Worm (Caenorhabditis elegans) whole organism, young adult: Measurements from ENCODE around the gene srx-34.

Experiments used
- B0035.1 ChIP-seq: sonication (generic microtip); optimal IDR thresholded peaks from 2 replicates; lab custom pipeline; 2016; ENCODE audit warnings: missing genetic modification characterization, mild to moderate bottlenecking, missing compliant biosample characterization, missing genotype, missing genetic modification reagents
- F33H1.4 ChIP-seq: fragments of 200-800 bp; sonication (Bioruptor generic); IDR thresholded peaks from 2 replicates; pipeline ENCODE4 v1.3.6; 2022; ENCODE audit warnings: missing genetic modification reagents, missing genetic modification characterization, missing compliant biosample characterization
- F39B2.1 ChIP-seq: fragments of 200-800 bp; sonication (Bioruptor generic); IDR thresholded peaks from 2 replicates; pipeline ENCODE4 v1.3.6; 2022; ENCODE audit warnings: missing genetic modification reagents, missing genetic modification characterization, missing compliant biosample characterization
- F55B11.4 ChIP-seq: sonication (generic microtip); optimal IDR thresholded peaks from 2 replicates; lab custom pipeline; 2016; ENCODE audit warnings: missing compliant biosample characterization, missing genetic modification characterization, borderline replicate concordance; ENCODE audit not compliant: insufficient read depth
- F57A8.1 ChIP-seq: fragments of 200-800 bp; sonication (Bioruptor generic); optimal IDR thresholded peaks from 2 replicates; lab custom pipeline; 2018; ENCODE audit warnings: mild to moderate bottlenecking, missing genetic modification characterization, moderate library complexity, missing compliant biosample characterization
- K12H6.12 ChIP-seq: fragments of 200-800 bp; sonication (Bioruptor generic); optimal IDR thresholded peaks from 2 replicates; lab custom pipeline; 2018; ENCODE audit warnings: mild to moderate bottlenecking, missing genetic modification characterization, missing compliant biosample characterization
- Y56A3A.18 ChIP-seq: fragments of 200-800 bp; sonication (Bioruptor generic); IDR thresholded peaks from 2 replicates; pipeline ENCODE4 v1.3.6; 2022; ENCODE audit warnings: missing genetic modification reagents, missing genetic modification characterization, missing compliant biosample characterization
- Y67H2A.10 ChIP-seq: fragments of 200-800 bp; sonication (Bioruptor generic); conservative IDR thresholded peaks from 2 replicates; pipeline ENCODE4 v1.3.6; 2022; ENCODE audit warnings: missing genetic modification reagents, missing genetic modification characterization, missing compliant biosample characterization
- Y79H2A.3 ChIP-seq: fragments of 200-800 bp; sonication (Bioruptor generic); conservative IDR thresholded peaks from 2 replicates; pipeline ENCODE4 v1.3.6; 2022; ENCODE audit warnings: missing genetic modification reagents, missing genetic modification characterization, missing compliant biosample characterization
- ZK185.1 ChIP-seq: sonication (generic microtip); optimal IDR thresholded peaks from 2 replicates; lab custom pipeline; 2016; ENCODE audit warnings: mild to moderate bottlenecking, missing genetic modification characterization, missing compliant biosample characterization; ENCODE audit not compliant: poor library complexity, severe bottlenecking
- bed-1 ChIP-seq: fragments of 200-800 bp; sonication (Bioruptor generic); IDR thresholded peaks from 2 replicates; pipeline ENCODE4 v1.3.6; 2022; ENCODE audit warnings: missing genetic modification reagents, missing genetic modification characterization, missing compliant biosample characterization
- cebp-1 ChIP-seq, 2 experiments: fragments of 200-800 bp in 1 of 2; sonication (Bioruptor generic) in 1 of 2; sonication (generic microtip) in 1 of 2; IDR thresholded peaks in 1 of 2; optimal IDR thresholded peaks in 1 of 2; 2 replicates each; pipeline versions ENCODE4 v1.3.6 to Lab custom; 2017 to 2022; ENCODE audit warnings: missing compliant biosample characterization in 2 of 2, missing genetic modification characterization in 2 of 2, mild to moderate bottlenecking in 1 of 2, missing genetic modification reagents in 1 of 2, moderate library complexity in 1 of 2
- cebp-2 ChIP-seq: fragments of 200-800 bp; sonication (Bioruptor generic); IDR thresholded peaks from 2 replicates; pipeline ENCODE4 v1.3.6; 2022; ENCODE audit warnings: missing genetic modification characterization, missing compliant biosample characterization
- die-1 ChIP-seq: sonication (generic microtip); optimal IDR thresholded peaks from 2 replicates; lab custom pipeline; 2016; ENCODE audit warnings: missing genotype, mild to moderate bottlenecking, missing genetic modification characterization, missing compliant biosample characterization
- egl-18 ChIP-seq: fragments of 200-800 bp; sonication (Bioruptor generic); IDR thresholded peaks from 2 replicates; pipeline ENCODE4 v1.3.6; 2022; ENCODE audit warnings: missing genetic modification reagents, missing genetic modification characterization, missing compliant biosample characterization
- ekl-4 ChIP-seq: fragments of 200-800 bp; sonication (Bioruptor generic); IDR thresholded peaks from 2 replicates; pipeline ENCODE4 v1.3.6; 2022; ENCODE audit warnings: missing genetic modification reagents, missing genetic modification characterization, missing compliant biosample characterization
- hlh-26 ChIP-seq: fragments of 200-800 bp; sonication (Bioruptor generic); conservative IDR thresholded peaks from 2 replicates; pipeline ENCODE4 v1.3.6; 2022; ENCODE audit warnings: missing genetic modification reagents, missing genetic modification characterization, missing compliant biosample characterization
- hmg-20 ChIP-seq: fragments of 200-800 bp; sonication (Bioruptor generic); IDR thresholded peaks from 2 replicates; pipeline ENCODE4 v1.3.6; 2022; ENCODE audit warnings: missing genetic modification reagents, missing genetic modification characterization, missing compliant biosample characterization
- let-607 ChIP-seq, 2 experiments: fragments of 200-800 bp in 1 of 2; sonication (Bioruptor generic) in 1 of 2; sonication (generic microtip) in 1 of 2; optimal IDR thresholded peaks; 2 replicates each; lab custom pipeline; 2016 to 2018; ENCODE audit warnings: mild to moderate bottlenecking in 2 of 2, missing compliant biosample characterization in 2 of 2, missing genetic modification characterization in 2 of 2, moderate library complexity in 2 of 2, missing genotype in 1 of 2
- lin-35 ChIP-seq, 3 experiments: fragments of 150-350 bp in 2 of 3; sonication (generic microtip) in 1 of 3; optimal IDR thresholded peaks; 2 replicates each; lab custom pipeline; 2014 to 2018; ENCODE audit warnings: missing biosample characterization in 3 of 3, missing genetic modification characterization in 3 of 3, missing genetic modification reagents in 3 of 3
- lin-40 ChIP-seq: sonication (generic microtip); optimal IDR thresholded peaks from 2 replicates; lab custom pipeline; 2016; ENCODE audit warnings: missing genetic modification characterization, mild to moderate bottlenecking, missing compliant biosample characterization, missing genotype, missing genetic modification reagents
- lsy-27 ChIP-seq: sonication (generic microtip); optimal IDR thresholded peaks from 2 replicates; lab custom pipeline; 2017; ENCODE audit warnings: missing genetic modification characterization, mild to moderate bottlenecking, missing compliant biosample characterization, antibody characterized with exemption, missing genotype, borderline replicate concordance; ENCODE audit not compliant: insufficient read depth
- madf-10 ChIP-seq: sonication (generic microtip); optimal IDR thresholded peaks from 2 replicates; lab custom pipeline; 2016; ENCODE audit warnings: mild to moderate bottlenecking, missing genetic modification characterization, missing compliant biosample characterization
- madf-6 ChIP-seq: fragments of 200-800 bp; sonication (Bioruptor generic); IDR thresholded peaks from 2 replicates; pipeline ENCODE4 v1.3.6; 2022; ENCODE audit warnings: missing genetic modification reagents, missing genetic modification characterization, missing compliant biosample characterization
- mcd-1 ChIP-seq: fragments of 200-800 bp; sonication (Bioruptor generic); IDR thresholded peaks from 2 replicates; pipeline ENCODE4 v1.3.6; 2022; ENCODE audit warnings: missing genetic modification reagents, missing genetic modification characterization, missing compliant biosample characterization
- mxl-1 ChIP-seq: sonication (generic microtip); optimal IDR thresholded peaks from 2 replicates; lab custom pipeline; 2016; ENCODE audit warnings: missing genetic modification characterization, missing compliant biosample characterization
- nfyb-1 ChIP-seq: fragments of 200-800 bp; sonication (Bioruptor generic); IDR thresholded peaks from 2 replicates; pipeline ENCODE4 v1.3.6; 2022; ENCODE audit warnings: missing genetic modification reagents, missing genetic modification characterization, missing compliant biosample characterization
- nhr-120 ChIP-seq: fragments of 200-800 bp; sonication (Bioruptor generic); IDR thresholded peaks from 2 replicates; pipeline ENCODE4 v1.3.6; 2022; ENCODE audit warnings: missing genetic modification characterization, missing compliant biosample characterization
- nhr-179 ChIP-seq: sonication (generic microtip); optimal IDR thresholded peaks from 2 replicates; lab custom pipeline; 2016; ENCODE audit warnings: mild to moderate bottlenecking, missing genetic modification characterization, missing compliant biosample characterization
- nhr-80 ChIP-seq: sonication (generic microtip); optimal IDR thresholded peaks from 2 replicates; lab custom pipeline; 2016; ENCODE audit warnings: missing genetic modification characterization, missing compliant biosample characterization
- rcor-1 ChIP-seq: fragments of 200-800 bp; sonication (Bioruptor generic); IDR thresholded peaks from 2 replicates; pipeline ENCODE4 v1.3.6; 2022; ENCODE audit warnings: missing genetic modification reagents, missing genetic modification characterization, missing compliant biosample characterization
- repo-1 ChIP-seq: sonication (generic microtip); optimal IDR thresholded peaks from 2 replicates; lab custom pipeline; 2017; ENCODE audit warnings: mild to moderate bottlenecking, missing genetic modification characterization, missing compliant biosample characterization
- snpc-3.4 ChIP-seq: sonication (generic microtip); optimal IDR thresholded peaks from 2 replicates; lab custom pipeline; 2017; ENCODE audit warnings: missing genetic modification characterization, mild to moderate bottlenecking, missing compliant biosample characterization, antibody characterized with exemption, moderate library complexity, missing genotype, missing genetic modification reagents
- unc-62 ChIP-seq: fragments of 150-350 bp; optimal IDR thresholded peaks from 2 replicates; lab custom pipeline; 2014; ENCODE audit warnings: missing biosample characterization, missing genetic modification reagents, missing genetic modification characterization

srx-34 gene

DNA sequence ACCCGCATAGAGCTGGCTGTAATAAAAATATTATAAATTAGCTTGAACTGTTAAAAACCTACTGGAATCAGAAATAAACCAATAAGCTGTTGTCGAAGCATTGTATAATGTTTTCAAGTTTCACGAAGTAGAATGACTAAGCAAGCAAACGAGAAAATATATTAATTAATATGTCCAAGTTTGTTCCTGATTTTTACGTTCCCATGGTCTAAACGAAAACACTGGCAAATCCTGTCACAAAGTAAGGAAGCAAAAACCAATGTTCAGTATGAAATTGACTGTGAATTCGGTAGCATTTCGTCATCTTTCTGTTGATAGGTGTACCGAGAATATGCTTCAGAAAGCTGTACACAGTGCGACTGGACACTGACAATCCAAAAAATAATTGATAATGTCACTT is at the start of gene srx-34:
Gene srx-34, minus strand, starts transcription at position 101 of the 400 bp plus-strand sequence.
- TF ChIP-seq Y56A3A.18 (GFP tag; lab: Robert Waterston, UW) (no peak), egl-18 (no peak), mxl-1 (tag; lab: Kevin White, UChicago) (no peak), F55B11.4 (tag; lab: Kevin White, UChicago) (no peak), hmg-20 (no peak), die-1 (tag; lab: Kevin White, UChicago) (no peak), bed-1 (no peak), snpc-3.4 (tag; lab: Kevin White, UChicago) (no peak), cebp-1 (GFP tag; IDR thresholded peaks at IDR 0.05; lab: Robert Waterston, UW) (no peak), cebp-1 (tag; optimal IDR thresholded peaks at IDR 0.05; lab: Kevin White, UChicago) (no peak)

ce11 chrV:7166709-7167108 is 46.6 kb upstream of the srx-34 start, which contains the start of gene ugt-36:
Gene ugt-36 (plus strand): TSS chrV:7167009.
- no peak for TF ChIP-seq mxl-1 (tag; lab: Kevin White, UChicago)
- no peak for TF ChIP-seq lsy-27
- TF ChIP-seq ZK185.1, result no peak
- no peak for TF ChIP-seq F57A8.1 (GFP tag; lab: Kevin White, UChicago)
- TF ChIP-seq egl-18, result no peak

ce11 chrV:7164210-7164609 is 44.1 kb upstream of the srx-34 start, which contains the start of gene srh-83:
Gene srh-83 (plus strand): TSS chrV:7164510.
- TF ChIP-seq nhr-179 (tag; lab: Kevin White, UChicago) (no peak), K12H6.12 (tag; lab: Kevin White, UChicago) (no peak), hlh-26 (no peak), nhr-120 (GFP tag; lab: Robert Waterston, UW) (no peak), repo-1 (tag; lab: Kevin White, UChicago) (no peak), B0035.1 (no peak), nfyb-1 (no peak)

DNA sequence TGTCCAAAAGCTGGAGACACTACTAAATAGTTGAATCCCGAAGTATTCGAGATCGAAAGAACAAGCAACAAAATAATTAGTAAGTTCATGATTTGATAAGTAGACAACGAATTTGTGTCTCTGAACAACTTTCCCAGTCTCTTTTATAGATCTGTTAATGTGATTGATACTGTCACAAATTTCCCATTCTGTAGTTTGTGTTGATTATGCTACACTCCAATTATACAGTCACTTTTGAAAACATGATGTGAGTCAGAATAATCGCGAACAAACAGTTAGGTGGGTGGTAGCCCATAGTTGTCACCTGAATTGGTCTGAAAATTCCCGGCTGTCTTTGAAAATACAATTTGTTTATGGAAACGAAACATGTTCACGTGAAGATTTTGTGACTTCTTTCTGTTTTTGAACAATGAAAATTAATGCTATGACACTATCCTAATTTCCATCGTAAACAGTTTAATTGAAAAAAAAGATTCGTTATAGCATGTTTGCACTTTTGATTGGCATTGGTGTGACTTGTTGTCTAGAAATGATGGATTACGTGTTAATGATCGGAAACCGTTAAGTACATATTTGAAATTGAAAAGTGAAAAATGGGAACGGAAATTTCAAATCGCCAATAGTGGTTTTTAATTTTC is 43.5 kb upstream of the srx-34 start, which contains the start of gene ugt-41:
Gene ugt-41, minus strand, starts transcription at position 119 of the 638 bp plus-strand sequence.
- TF ChIP-seq ekl-4 (GFP tag; lab: Robert Waterston, UW) (no peak), Y79H2A.3 (GFP tag; lab: Robert Waterston, UW) (no peak), lin-40 (tag; lab: Kevin White, UChicago) (peak; percentile 18), unc-62 (GFP tag; lab: Kevin White, UChicago) (peak; percentile 85), nhr-80 (tag; lab: Kevin White, UChicago) (peak; percentile 42)

DNA sequence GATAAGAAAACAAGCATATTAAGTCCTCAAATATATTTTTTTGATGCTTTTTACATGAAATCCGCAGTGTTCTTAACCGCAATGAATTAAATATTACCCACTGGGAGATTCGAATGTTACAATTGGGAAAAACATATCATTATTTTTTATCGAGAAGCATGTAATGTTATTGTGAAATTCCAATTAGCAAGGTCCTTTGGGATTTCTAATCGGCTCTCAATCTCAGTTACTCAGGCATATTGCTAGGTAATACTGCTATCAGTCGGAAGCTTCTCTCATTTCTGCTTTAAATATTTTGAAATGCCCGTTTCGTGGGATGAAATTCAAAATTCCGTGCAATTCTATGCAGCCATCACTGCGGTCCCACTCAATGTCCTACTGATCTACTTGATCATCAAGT is 39.3 kb upstream of the srx-34 start, which contains the start of gene str-204:
Gene str-204, plus strand, starts transcription at position 301 of the 400 bp plus-strand sequence.
- TF ChIP-seq F33H1.4 (GFP tag; lab: Robert Waterston, UW) (no peak), rcor-1 (no peak), F39B2.1 (no peak), let-607 (tag; optimal IDR thresholded peaks at IDR 0.05; lab: Kevin White, UChicago) (no peak), lin-35 (GFP tag; optimal IDR thresholded peaks at IDR 0.05; lab: Kevin White, UChicago) (no peak), cebp-2 (GFP tag; lab: Robert Waterston, UW) (no peak), repo-1 (tag; lab: Kevin White, UChicago) (no peak), madf-6 (GFP tag; lab: Robert Waterston, UW) (no peak), mcd-1 (GFP tag; lab: Robert Waterston, UW) (no peak), lsy-27 (no peak), madf-10 (tag; lab: Kevin White, UChicago) (no peak), F57A8.1 (GFP tag; lab: Kevin White, UChicago) (no peak), Y67H2A.10 (no peak)
